Worm (Caenorhabditis elegans): Measurements from ENCODE around the gene slc-28.1.

DNA sequence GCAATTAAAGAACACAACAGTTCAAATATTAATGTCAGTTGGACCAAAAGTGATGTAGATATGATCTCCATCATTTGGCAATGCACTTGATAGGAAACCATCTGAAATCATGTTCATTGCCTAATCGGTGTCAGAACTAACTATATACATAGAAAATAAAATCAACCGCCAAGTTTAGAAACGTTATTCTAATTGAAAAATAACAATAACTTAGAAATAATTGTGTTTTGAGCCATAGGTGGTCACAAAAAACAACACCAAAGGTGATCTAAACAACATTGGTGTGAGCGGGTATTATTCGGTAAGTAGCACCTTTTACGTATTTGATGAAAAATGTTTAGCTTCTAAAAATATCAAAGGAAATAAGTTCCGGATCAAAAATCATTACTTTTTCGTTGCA lies 39.3 kb upstream of the slc-28.1 start, which contains the start of gene srab-21:
- TF ChIP-seq hmg-4 (GFP tag; optimal IDR thresholded peaks at IDR 0.05) (no peak), ceh-13 (GFP tag; optimal IDR thresholded peaks at IDR 0.05) (no peak), ama-1 (optimal IDR thresholded peaks at IDR 0.05) (no peak), B0310.2 (tag; optimal IDR thresholded peaks at IDR 0.05) (no peak)

Data from whole organism, early embryonic.